Worm (Caenorhabditis elegans): ENCODE results near the gene uaf-1.
A peak's percentile ranks its signal among the peaks of the same experiment; 100 is the strongest.

Gene uaf-1

ce11 chrIII:1122239-1122638, 45.9 kb upstream of the uaf-1 start (continued):
- no peak for TF ChIP-seq attf-4 (tag; optimal IDR thresholded peaks at IDR 0.05)
- peak; percentile 69 for TF ChIP-seq dmd-6 (GFP tag; IDR thresholded peaks at IDR 0.05)
- TF ChIP-seq pha-4 (GFP tag; IDR thresholded peaks at IDR 0.05), result peak; percentile 53
- no peak for TF ChIP-seq pha-4 (tag; optimal IDR thresholded peaks at IDR 0.05)
- peak; percentile 67 for TF ChIP-seq Y48G9A.11 (GFP tag; IDR thresholded peaks at IDR 0.05)
- TF ChIP-seq R02D3.7 (tag; optimal IDR thresholded peaks at IDR 0.05), result no peak
- TF ChIP-seq madf-5 (GFP tag; IDR thresholded peaks at IDR 0.05), result no peak
- TF ChIP-seq hlh-30 (tag; optimal IDR thresholded peaks at IDR 0.05; ENCODE audit: insufficient read depth), result peak; percentile 72
- TF ChIP-seq ztf-7 (tag; optimal IDR thresholded peaks at IDR 0.05), result no peak
- TF ChIP-seq dpl-1 (GFP tag; optimal IDR thresholded peaks at IDR 0.05), result no peak
- no peak for TF ChIP-seq unc-62 (GFP tag; optimal IDR thresholded peaks at IDR 0.05 in 1 of 2)
- TF ChIP-seq unc-62 (tag; optimal IDR thresholded peaks at IDR 0.05), result no peak
- TF ChIP-seq lin-1 (GFP tag; IDR thresholded peaks at IDR 0.05), result no peak

- peak; percentile 8 for TF ChIP-seq pqm-1 (tag; optimal IDR thresholded peaks at IDR 0.05)
- no peak for TF ChIP-seq ceh-32 (tag; optimal IDR thresholded peaks at IDR 0.05; ENCODE audit: poor library complexity)
- TF ChIP-seq hif-1 (tag; optimal IDR thresholded peaks at IDR 0.05), result no peak
- TF ChIP-seq F37D6.2 (tag; optimal IDR thresholded peaks at IDR 0.05), result no peak
- no peak for TF ChIP-seq lin-29 (GFP tag; IDR thresholded peaks at IDR 0.05)
- no peak for TF ChIP-seq Y48G9A.11 (GFP tag; IDR thresholded peaks at IDR 0.05)
- no peak for TF ChIP-seq T26A8.4 (GFP tag; IDR thresholded peaks at IDR 0.05)
- no peak for TF ChIP-seq fos-1 (tag; optimal IDR thresholded peaks at IDR 0.05)
These were observed 39.6 kb upstream of the uaf-1 start, which contains the start of the genes F58B6.1 and acsd-1 for ce11 chrIII:1115793-1116516. F58B6.1 (minus strand) TSS chrIII:1115925. acsd-1 (plus strand) TSS chrIII:1116466.

DNA sequence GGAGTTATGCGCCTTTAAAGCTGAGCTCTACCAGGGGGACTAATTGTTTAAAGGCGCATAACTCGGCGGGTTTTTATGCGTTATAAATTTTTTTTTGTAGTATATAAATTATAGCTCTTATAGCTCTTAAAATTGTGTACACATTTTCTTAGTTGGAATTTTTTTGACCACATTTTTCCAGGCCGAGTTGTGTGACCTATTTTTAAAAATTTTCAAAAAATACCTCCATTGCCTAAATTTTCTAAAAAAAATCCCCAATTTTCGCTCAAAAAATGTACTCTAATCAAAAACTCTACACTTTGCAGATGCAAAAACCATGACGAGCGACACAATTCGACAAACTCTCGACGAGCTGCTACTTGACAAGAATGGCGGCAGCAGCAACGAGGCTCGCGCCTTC, 26.6 kb upstream of the uaf-1 start, which contains the start of gene exc-6:
TSS of gene exc-6 (plus strand) at position 301 of the 400 bp plus-strand sequence.
- no peak for TF ChIP-seq Y48G9A.11 (GFP tag; IDR thresholded peaks at IDR 0.05)
- no peak for TF ChIP-seq saeg-2 (GFP tag; IDR thresholded peaks at IDR 0.05)
- peak in 1 of 2 experiments; percentile 61 for TF ChIP-seq unc-62 (GFP tag; optimal IDR thresholded peaks at IDR 0.05 in 1 of 2)
- no peak for TF ChIP-seq unc-62 (tag; optimal IDR thresholded peaks at IDR 0.05)

- TF ChIP-seq gei-8 (GFP tag; optimal IDR thresholded peaks at IDR 0.05) (no peak), dve-1 (tag; optimal IDR thresholded peaks at IDR 0.05; ENCODE audit: insufficient read depth) (no peak), egl-27 (tag; optimal IDR thresholded peaks at IDR 0.05) (no peak), Y48G9A.11 (GFP tag; IDR thresholded peaks at IDR 0.05) (no peak), tra-1 (GFP tag; IDR thresholded peaks at IDR 0.05) (no peak), nhr-6 (tag; optimal IDR thresholded peaks at IDR 0.05) (no peak)
These were observed 23.2 kb upstream of the uaf-1 start for ce11 chrIII:1099523-1099922.

DNA sequence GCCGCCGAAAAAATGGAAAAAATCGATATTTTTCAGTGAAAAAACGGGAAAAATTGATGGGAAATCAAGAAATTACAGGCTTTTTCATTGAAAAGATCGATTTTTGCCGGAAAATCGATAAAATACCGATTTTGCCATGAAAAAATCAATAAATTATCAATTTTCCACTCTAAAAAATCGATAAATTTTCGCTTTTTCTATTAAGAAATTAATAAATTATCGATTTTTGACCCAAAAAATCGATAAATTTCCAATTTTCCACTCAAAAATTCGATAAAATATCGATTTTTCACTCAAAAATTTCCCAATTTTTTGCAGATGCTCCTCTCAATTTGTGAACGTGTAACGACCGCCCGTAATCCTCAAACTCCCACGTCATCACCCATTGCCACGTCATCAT, 18.0 kb upstream of the uaf-1 start:
- TF ChIP-seq nhr-102 (tag; optimal IDR thresholded peaks at IDR 0.05), result no peak
- peak; percentile 86 for TF ChIP-seq ceh-28 (tag; optimal IDR thresholded peaks at IDR 0.05)

DNA sequence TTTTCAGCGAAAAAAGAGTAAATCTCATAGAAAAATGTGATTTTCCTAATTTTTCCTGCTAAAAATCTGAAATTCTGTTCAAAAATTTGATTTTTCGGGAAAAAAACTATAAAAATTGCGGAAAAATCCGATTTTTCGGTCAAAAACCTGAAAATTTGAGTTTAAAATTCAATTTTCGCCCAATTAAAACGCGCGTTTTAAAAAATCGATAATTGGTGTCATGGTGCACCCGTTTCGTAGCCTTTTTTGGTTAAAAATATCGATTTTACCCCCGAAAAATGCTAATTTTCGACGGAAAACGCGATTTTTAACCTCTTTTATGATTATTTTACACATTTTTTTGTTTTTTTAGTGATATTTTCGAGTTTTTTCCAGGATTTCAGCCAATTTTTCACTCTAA, 8.6 kb upstream of the uaf-1 start:
- no peak for TF ChIP-seq skn-1 (tag; optimal IDR thresholded peaks at IDR 0.05)
- TF ChIP-seq ceh-28 (tag; optimal IDR thresholded peaks at IDR 0.05), result peak; percentile 48

- no peak for TF ChIP-seq hlh-30 (tag; optimal IDR thresholded peaks at IDR 0.05; ENCODE audit: insufficient read depth)
- TF ChIP-seq Y105C5A.15 (GFP tag; IDR thresholded peaks at IDR 0.05), result no peak
- no peak for TF ChIP-seq lin-29 (GFP tag; IDR thresholded peaks at IDR 0.05)
- TF ChIP-seq dve-1 (tag; optimal IDR thresholded peaks at IDR 0.05; ENCODE audit: insufficient read depth), result no peak
- no peak for TF ChIP-seq aha-1 (tag)
- TF ChIP-seq unc-130 (GFP tag; optimal IDR thresholded peaks at IDR 0.05), result no peak
These were observed 4.7 kb upstream of the uaf-1 start, which contains the start of gene par-2 for ce11 chrIII:1081101-1081500. par-2 (plus strand) TSS chrIII:1081401.

Data from whole organism, L4 larva.